Fruit fly (Drosophila melanogaster) whole organism, adult: ENCODE results near the gene CG31542.

Experiments used
- CG12768 ChIP-seq: fragments of 200-800 bp; sonication (Bioruptor generic); optimal IDR thresholded peaks from 2 replicates; lab custom pipeline; 2017; ENCODE audit warnings: missing biosample characterization, missing genetic modification characterization, mild to moderate bottlenecking, moderate library complexity, missing genetic modification reagents
- CG14711 ChIP-seq: fragments of 200-800 bp; sonication (Bioruptor generic); optimal IDR thresholded peaks from 2 replicates; lab custom pipeline; 2018; ENCODE audit warnings: missing biosample characterization, mild to moderate bottlenecking, missing genetic modification characterization, moderate library complexity
- CG1620 ChIP-seq: fragments of 200-800 bp; sonication (Bioruptor generic); optimal IDR thresholded peaks from 2 replicates; lab custom pipeline; 2016; ENCODE audit warnings: missing biosample characterization, missing genetic modification characterization
- CG5204 ChIP-seq: fragments of 200-800 bp; sonication (Bioruptor generic); optimal IDR thresholded peaks from 2 replicates; lab custom pipeline; 2016; ENCODE audit warnings: missing biosample characterization, missing genetic modification characterization
- CG7101 ChIP-seq: fragments of 200-800 bp; sonication (Bioruptor generic); optimal IDR thresholded peaks from 2 replicates; lab custom pipeline; 2018; ENCODE audit warnings: missing biosample characterization, mild to moderate bottlenecking, missing genetic modification characterization, moderate library complexity
- Crg-1 ChIP-seq: fragments of 200-800 bp; sonication (Bioruptor generic); optimal IDR thresholded peaks from 2 replicates; lab custom pipeline; 2016; ENCODE audit warnings: missing biosample characterization, missing genetic modification characterization
- Mnt ChIP-seq: fragments of 200-800 bp; sonication (Bioruptor generic); optimal IDR thresholded peaks from 2 replicates; lab custom pipeline; 2016; ENCODE audit warnings: missing biosample characterization, mild to moderate bottlenecking, missing genetic modification characterization
- bab1 ChIP-seq: fragments of 200-800 bp; sonication (Bioruptor generic); optimal IDR thresholded peaks from 3 replicates; lab custom pipeline; 2019; ENCODE audit warnings: missing biosample characterization, mild to moderate bottlenecking, missing genetic modification characterization, moderate library complexity
- cnc ChIP-seq, 2 experiments: fragments of >200 bp; optimal IDR thresholded peaks; 2 replicates each; lab custom pipeline; 2017
- kay ChIP-seq: fragments of 200-800 bp; sonication (Bioruptor generic); peaks from one replicate; lab custom pipeline; 2016; ENCODE audit warnings: missing biosample characterization, missing genetic modification characterization, borderline replicate concordance
- pad ChIP-seq: fragments of 200-800 bp; sonication (Bioruptor generic); optimal IDR thresholded peaks from 3 replicates; lab custom pipeline; 2017; ENCODE audit warnings: missing biosample characterization, missing genetic modification characterization, mild to moderate bottlenecking, moderate library complexity, missing genetic modification reagents
- tj ChIP-seq: fragments of 200-800 bp; sonication (Bioruptor generic); optimal IDR thresholded peaks from 3 replicates; lab custom pipeline; 2017; ENCODE audit warnings: missing biosample characterization, mild to moderate bottlenecking, missing genetic modification characterization, moderate library complexity
- toe ChIP-seq: fragments of 200-800 bp; sonication (Bioruptor generic); optimal IDR thresholded peaks from 2 replicates; lab custom pipeline; 2016; ENCODE audit warnings: missing biosample characterization, missing genetic modification characterization

- TF ChIP-seq CG14711 (no peak), CG1620 (GFP tag; lab: Kevin White, UChicago) (no peak), kay (GFP tag; lab: Kevin White, UChicago) (no peak), tj (GFP tag; lab: Kevin White, UChicago) (no peak), Mnt (no peak), cnc (optimal IDR thresholded peaks at IDR 0.05; lab: Kevin White, UChicago) (no peak), CG5204 (GFP tag; lab: Kevin White, UChicago) (no peak), bab1 (GFP tag; lab: Kevin White, UChicago) (no peak), pad (GFP tag; lab: Kevin White, UChicago) (no peak), toe (GFP tag; lab: Kevin White, UChicago) (no peak), Crg-1 (GFP tag; lab: Kevin White, UChicago) (no peak), CG7101 (tag; lab: Kevin White, UChicago) (no peak), CG12768 (no peak)
Observed at dm6 chr3R:5392033-5392432, 22.7 kb downstream of the CG31542 start.
